Worm (Caenorhabditis elegans) whole organism, young adult: Measurements from ENCODE around the gene Y15E3A.4.

Experiments used
- ama-1 ChIP-seq, 3 experiments: fragments of 150-350 bp in 1 of 3; sonication (generic microtip) in 2 of 3; optimal IDR thresholded peaks; 2 replicates each; lab custom pipeline; 2014 to 2018; ENCODE audit warnings: missing biosample characterization in 2 of 3, missing genetic modification characterization in 2 of 3, missing genetic modification reagents in 2 of 3
- chd-7 ChIP-seq: sonication (generic microtip); optimal IDR thresholded peaks from 2 replicates; lab custom pipeline; 2016; ENCODE audit warnings: mild to moderate bottlenecking, missing genetic modification characterization, moderate library complexity, missing compliant biosample characterization
- him-1 ChIP-seq: sonication (generic microtip); optimal IDR thresholded peaks from 2 replicates; lab custom pipeline; 2016; ENCODE audit warnings: missing genotype, missing genetic modification reagents, missing genetic modification characterization, missing compliant biosample characterization
- lag-1 ChIP-seq: fragments of 200-800 bp; sonication (Bioruptor generic); IDR thresholded peaks from 2 replicates; pipeline ENCODE4 v1.3.6; 2022; ENCODE audit warnings: missing genetic modification reagents, missing genetic modification characterization, missing compliant biosample characterization
- madf-10 ChIP-seq: sonication (generic microtip); optimal IDR thresholded peaks from 2 replicates; lab custom pipeline; 2016; ENCODE audit warnings: mild to moderate bottlenecking, missing genetic modification characterization, missing compliant biosample characterization
- nhr-90 ChIP-seq: sonication (generic microtip); optimal IDR thresholded peaks from 2 replicates; lab custom pipeline; 2016; ENCODE audit warnings: missing genotype, mild to moderate bottlenecking, missing genetic modification characterization, missing compliant biosample characterization
- pha-4 ChIP-seq: fragments of 150-350 bp; sonication (generic microtip); optimal IDR thresholded peaks from 2 replicates; lab custom pipeline; 2014; ENCODE audit warnings: missing biosample characterization, missing genetic modification reagents, missing genetic modification characterization
- sdz-38 ChIP-seq: sonication (generic microtip); optimal IDR thresholded peaks from 2 replicates; lab custom pipeline; 2016; ENCODE audit warnings: missing genotype, missing genetic modification characterization, missing compliant biosample characterization
- unc-130 ChIP-seq: sonication (generic microtip); optimal IDR thresholded peaks from 2 replicates; lab custom pipeline; 2016; ENCODE audit warnings: missing genetic modification reagents, missing genetic modification characterization, missing compliant biosample characterization

ce11 chrX:15307677-15308076 lies 23.1 kb upstream of the Y15E3A.4 start:
- TF ChIP-seq lag-1 (GFP tag; lab: Robert Waterston, UW) (no peak), unc-130 (GFP tag; lab: Kevin White, UChicago) (no peak), nhr-90 (tag; lab: Kevin White, UChicago) (no peak), madf-10 (no peak), pha-4 (tag; lab: Kevin White, UChicago) (no peak), him-1 (no peak), ama-1 (optimal IDR thresholded peaks at IDR 0.05; lab: Kevin White, UChicago) (no peak), ama-1 (GFP tag; optimal IDR thresholded peaks at IDR 0.05; lab: Kevin White, UChicago) (no peak), sdz-38 (tag; lab: Kevin White, UChicago) (no peak), chd-7 (tag; lab: Kevin White, UChicago) (no peak)
